Worm (Caenorhabditis elegans) whole organism, early embryonic: ENCODE measurements around the gene spe-41.

Source experiments
- ama-1 ChIP-seq: fragments of 150-350 bp; optimal IDR thresholded peaks from 2 replicates; lab custom pipeline; 2014
- ceh-13 ChIP-seq: fragments of 200-800 bp; sonication (Bioruptor generic); optimal IDR thresholded peaks from 2 replicates; lab custom pipeline; 2018; ENCODE audit warnings: mild to moderate bottlenecking, missing genetic modification characterization, missing compliant biosample characterization
- ceh-36 ChIP-seq: sonication (generic microtip); optimal IDR thresholded peaks from 2 replicates; lab custom pipeline; 2016; ENCODE audit warnings: missing genetic modification characterization, inconsistent platforms, missing compliant biosample characterization
- flt-1 ChIP-seq: fragments of 200-800 bp; sonication (Bioruptor generic); IDR thresholded peaks from 2 replicates; pipeline ENCODE4 v1.3.6; 2022; ENCODE audit warnings: missing genetic modification characterization, missing compliant biosample characterization
- hmbx-1 ChIP-seq: sonication (generic microtip); optimal IDR thresholded peaks from 2 replicates; lab custom pipeline; 2016; ENCODE audit warnings: mild to moderate bottlenecking, missing genetic modification characterization, missing compliant biosample characterization
- scrt-1 ChIP-seq: fragments of 200-800 bp; sonication (Bioruptor generic); IDR thresholded peaks from 2 replicates; pipeline ENCODE4 v1.3.6; 2022; ENCODE audit warnings: missing genetic modification characterization, missing compliant biosample characterization
- sea-1 ChIP-seq: fragments of 200-800 bp; sonication (Bioruptor generic); conservative IDR thresholded peaks from 2 replicates; pipeline ENCODE4 v1.3.6; 2022; ENCODE audit warnings: missing genetic modification characterization, missing compliant biosample characterization
- tbx-37 ChIP-seq: fragments of 200-800 bp; sonication (Bioruptor generic); conservative IDR thresholded peaks from 2 replicates; pipeline ENCODE4 v1.3.6; 2022; ENCODE audit warnings: missing genetic modification reagents, missing genetic modification characterization, missing compliant biosample characterization

- TF ChIP-seq sea-1 (GFP tag; lab: Robert Waterston, UW): no peak
- TF ChIP-seq ceh-13: no peak
- TF ChIP-seq scrt-1 (GFP tag; lab: Robert Waterston, UW): no peak
- no peak for TF ChIP-seq hmbx-1 (tag; lab: Kevin White, UChicago)
- no peak for TF ChIP-seq flt-1 (GFP tag; lab: Robert Waterston, UW)
- TF ChIP-seq ama-1 (lab: Kevin White, UChicago): no peak
- TF ChIP-seq tbx-37 (GFP tag; lab: Robert Waterston, UW): no peak
- TF ChIP-seq ceh-36 (tag; lab: Kevin White, UChicago): no peak
Observed at ce11 chrIII:3413437-3413836, 30.6 kb downstream of the spe-41 start.
